Worm (Caenorhabditis elegans): ENCODE data around the gene col-103.

The col-103 gene

DNA sequence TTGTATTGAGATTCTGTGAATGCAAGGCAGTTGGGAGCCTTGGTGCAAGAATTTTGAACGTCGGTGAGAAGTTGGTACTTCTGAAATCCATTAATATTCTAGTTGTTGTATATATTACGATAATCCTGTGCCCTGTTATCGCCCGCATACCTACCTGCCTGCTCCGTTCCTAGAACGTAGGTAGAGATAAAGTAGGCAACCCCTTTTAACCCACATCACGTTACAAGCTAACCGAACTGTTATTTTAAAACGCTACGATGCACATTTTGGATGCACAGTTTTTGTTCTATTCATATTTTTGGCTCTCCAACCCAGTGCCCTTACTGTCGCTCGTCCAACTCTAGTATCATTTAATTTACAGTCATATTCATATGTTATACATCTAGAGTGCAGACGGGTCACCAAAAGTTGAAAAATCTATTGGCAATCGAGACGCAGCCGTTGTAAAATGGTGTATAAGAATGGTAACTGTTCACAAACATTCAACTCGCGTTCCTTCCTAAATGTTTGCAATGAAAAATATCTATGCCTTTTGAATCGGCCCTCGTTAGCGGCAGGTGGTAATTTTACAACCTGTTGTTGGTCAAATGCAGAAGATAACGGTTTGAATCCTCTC lies 9.0 kb downstream of the col-103 start:
- TF ChIP-seq tbx-11 (GFP tag; IDR thresholded peaks at IDR 0.05) (no peak), hnd-1 (tag; optimal IDR thresholded peaks at IDR 0.05) (no peak), tra-4 (tag; optimal IDR thresholded peaks at IDR 0.05) (no peak), sea-1 (GFP tag; conservative IDR thresholded peaks at IDR 0.05) (no peak), aly-1 (tag; optimal IDR thresholded peaks at IDR 0.05) (no peak), F13C5.2 (tag; optimal IDR thresholded peaks at IDR 0.05) (no peak), flt-1 (GFP tag; IDR thresholded peaks at IDR 0.05) (no peak), ceh-36 (tag; optimal IDR thresholded peaks at IDR 0.05) (no peak), B0310.2 (tag; optimal IDR thresholded peaks at IDR 0.05) (no peak), hmg-4 (GFP tag; optimal IDR thresholded peaks at IDR 0.05) (no peak), ceh-13 (GFP tag; optimal IDR thresholded peaks at IDR 0.05) (no peak)

DNA sequence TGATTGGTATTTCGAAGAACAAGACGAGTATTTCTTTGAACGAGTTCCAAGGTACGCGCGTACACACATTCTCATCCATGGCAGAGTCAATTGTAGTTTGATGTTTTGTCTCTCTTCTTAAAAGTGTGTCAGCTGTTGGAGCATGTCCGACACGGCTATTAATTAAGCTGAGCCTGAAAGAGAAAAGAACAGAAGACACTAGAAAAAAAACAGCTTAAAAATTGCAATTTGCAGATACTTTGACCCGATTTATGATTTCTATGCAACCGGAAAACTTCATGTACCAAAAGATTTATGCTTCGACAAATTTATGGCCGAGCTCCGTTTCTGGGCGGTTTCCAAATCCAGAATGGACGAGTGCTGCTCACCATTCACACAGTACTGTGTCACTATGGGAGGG lies 13.9 kb downstream of the col-103 start:
- no peak for TF ChIP-seq hmbx-1 (tag; optimal IDR thresholded peaks at IDR 0.05)

ce11 chrIV:746333-746732 lies 17.1 kb downstream of the col-103 start:
- TF ChIP-seq scrt-1 (GFP tag; IDR thresholded peaks at IDR 0.05) = no peak
- TF ChIP-seq tbx-11 (GFP tag; IDR thresholded peaks at IDR 0.05) = no peak
- TF ChIP-seq ets-7 (tag; optimal IDR thresholded peaks at IDR 0.05) = no peak
- no peak for TF ChIP-seq hmbx-1 (tag; optimal IDR thresholded peaks at IDR 0.05)
- no peak for TF ChIP-seq ceh-36 (tag; optimal IDR thresholded peaks at IDR 0.05)
- no peak for TF ChIP-seq ama-1 (optimal IDR thresholded peaks at IDR 0.05)
- TF ChIP-seq sea-1 (GFP tag; conservative IDR thresholded peaks at IDR 0.05) = no peak
- TF ChIP-seq hnd-1 (tag; optimal IDR thresholded peaks at IDR 0.05) = no peak
- TF ChIP-seq B0310.2 (tag; optimal IDR thresholded peaks at IDR 0.05) = no peak
- no peak for TF ChIP-seq tbx-37 (GFP tag; conservative IDR thresholded peaks at IDR 0.05)
- TF ChIP-seq tra-4 (tag; optimal IDR thresholded peaks at IDR 0.05) = no peak
- no peak for TF ChIP-seq F13C5.2 (tag; optimal IDR thresholded peaks at IDR 0.05)
- TF ChIP-seq pes-1 (GFP tag; IDR thresholded peaks at IDR 0.05) = no peak
- no peak for TF ChIP-seq aly-1 (tag; optimal IDR thresholded peaks at IDR 0.05)
- TF ChIP-seq hmg-4 (GFP tag; optimal IDR thresholded peaks at IDR 0.05) = no peak
- no peak for TF ChIP-seq flt-1 (GFP tag; IDR thresholded peaks at IDR 0.05)
- no peak for TF ChIP-seq ceh-13 (GFP tag; optimal IDR thresholded peaks at IDR 0.05)

- TF ChIP-seq F13C5.2 (tag; optimal IDR thresholded peaks at IDR 0.05) (no peak), pes-1 (GFP tag; IDR thresholded peaks at IDR 0.05) (no peak), flt-1 (GFP tag; IDR thresholded peaks at IDR 0.05) (no peak), hmg-4 (GFP tag; optimal IDR thresholded peaks at IDR 0.05) (no peak), ceh-13 (GFP tag; optimal IDR thresholded peaks at IDR 0.05) (no peak), B0310.2 (tag; optimal IDR thresholded peaks at IDR 0.05) (no peak), ceh-36 (tag; optimal IDR thresholded peaks at IDR 0.05) (no peak), tbx-37 (GFP tag; conservative IDR thresholded peaks at IDR 0.05) (no peak), sea-1 (GFP tag; conservative IDR thresholded peaks at IDR 0.05) (no peak), ama-1 (optimal IDR thresholded peaks at IDR 0.05) (no peak), hnd-1 (tag; optimal IDR thresholded peaks at IDR 0.05) (no peak), scrt-1 (GFP tag; IDR thresholded peaks at IDR 0.05) (no peak), tra-4 (tag; optimal IDR thresholded peaks at IDR 0.05) (no peak), ets-7 (tag; optimal IDR thresholded peaks at IDR 0.05) (no peak), hmbx-1 (tag; optimal IDR thresholded peaks at IDR 0.05) (no peak)
Observed at ce11 chrIV:741831-742230, 21.6 kb downstream of the col-103 start.

ce11 chrIV:740674-741073 lies 22.8 kb downstream of the col-103 start:
- TF ChIP-seq ceh-36 (tag; optimal IDR thresholded peaks at IDR 0.05) (no peak), F13C5.2 (tag; optimal IDR thresholded peaks at IDR 0.05) (no peak), B0310.2 (tag; optimal IDR thresholded peaks at IDR 0.05) (no peak), ama-1 (optimal IDR thresholded peaks at IDR 0.05) (no peak), ceh-13 (GFP tag; optimal IDR thresholded peaks at IDR 0.05) (no peak), ets-7 (tag; optimal IDR thresholded peaks at IDR 0.05) (no peak), tbx-37 (GFP tag; conservative IDR thresholded peaks at IDR 0.05) (no peak), aly-1 (tag; optimal IDR thresholded peaks at IDR 0.05) (no peak), tra-4 (tag; optimal IDR thresholded peaks at IDR 0.05) (no peak), sea-1 (GFP tag; conservative IDR thresholded peaks at IDR 0.05) (no peak)

DNA sequence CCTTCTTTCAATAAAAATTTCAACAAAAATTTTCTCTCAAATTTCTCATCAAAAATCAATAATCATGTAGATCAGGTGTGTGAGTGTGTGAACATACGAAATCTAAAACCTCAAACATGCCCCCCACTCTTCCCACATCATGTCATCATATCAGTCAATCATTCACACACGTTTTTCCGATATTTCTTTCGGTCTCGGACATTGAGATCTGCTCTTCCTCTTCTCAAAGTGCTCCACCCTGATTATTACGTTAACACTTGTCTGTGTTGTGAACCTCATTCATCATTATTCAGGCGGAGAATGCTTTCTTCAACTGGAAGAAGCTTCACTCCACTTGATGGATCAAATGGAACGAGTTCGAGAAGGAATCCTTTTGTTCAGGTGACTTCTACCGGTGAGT lies 27.0 kb downstream of the col-103 start, which contains the start of gene kvs-5:
TSS of gene kvs-5 (plus strand) at position 301 of the 400 bp plus-strand sequence.
- no peak for TF ChIP-seq B0310.2 (tag; optimal IDR thresholded peaks at IDR 0.05)
- no peak for TF ChIP-seq ceh-36 (tag; optimal IDR thresholded peaks at IDR 0.05)
- no peak for TF ChIP-seq scrt-1 (GFP tag; IDR thresholded peaks at IDR 0.05)
- no peak for TF ChIP-seq hmbx-1 (tag; optimal IDR thresholded peaks at IDR 0.05)
- TF ChIP-seq aly-1 (tag; optimal IDR thresholded peaks at IDR 0.05) = no peak
- no peak for TF ChIP-seq hnd-1 (tag; optimal IDR thresholded peaks at IDR 0.05)
- TF ChIP-seq F13C5.2 (tag; optimal IDR thresholded peaks at IDR 0.05) = no peak
- no peak for TF ChIP-seq pes-1 (GFP tag; IDR thresholded peaks at IDR 0.05)
- no peak for TF ChIP-seq tbx-11 (GFP tag; IDR thresholded peaks at IDR 0.05)
- TF ChIP-seq tra-4 (tag; optimal IDR thresholded peaks at IDR 0.05) = no peak
- TF ChIP-seq ama-1 (optimal IDR thresholded peaks at IDR 0.05) = no peak
- TF ChIP-seq hmg-4 (GFP tag; optimal IDR thresholded peaks at IDR 0.05) = no peak
- TF ChIP-seq flt-1 (GFP tag; IDR thresholded peaks at IDR 0.05) = no peak
- no peak for TF ChIP-seq sea-1 (GFP tag; conservative IDR thresholded peaks at IDR 0.05)
- TF ChIP-seq ets-7 (tag; optimal IDR thresholded peaks at IDR 0.05) = no peak

- TF ChIP-seq ceh-36 (tag; optimal IDR thresholded peaks at IDR 0.05) (no peak), hmg-4 (GFP tag; optimal IDR thresholded peaks at IDR 0.05) (no peak), aly-1 (tag; optimal IDR thresholded peaks at IDR 0.05) (no peak), ama-1 (optimal IDR thresholded peaks at IDR 0.05) (no peak), flt-1 (GFP tag; IDR thresholded peaks at IDR 0.05) (no peak), tbx-37 (GFP tag; conservative IDR thresholded peaks at IDR 0.05) (no peak), B0310.2 (tag; optimal IDR thresholded peaks at IDR 0.05) (no peak), tra-4 (tag; optimal IDR thresholded peaks at IDR 0.05) (no peak), ceh-13 (GFP tag; optimal IDR thresholded peaks at IDR 0.05) (no peak), hmbx-1 (tag; optimal IDR thresholded peaks at IDR 0.05) (no peak), ets-7 (tag; optimal IDR thresholded peaks at IDR 0.05) (no peak), hnd-1 (tag; optimal IDR thresholded peaks at IDR 0.05) (no peak), pes-1 (GFP tag; IDR thresholded peaks at IDR 0.05) (no peak), F13C5.2 (tag; optimal IDR thresholded peaks at IDR 0.05) (no peak), scrt-1 (GFP tag; IDR thresholded peaks at IDR 0.05) (no peak)
Observed at ce11 chrIV:730937-731336, 32.5 kb downstream of the col-103 start, which contains the start of gene srt-24. Gene srt-24, minus strand, starts transcription at chrIV:731037.
